Fruit fly (Drosophila melanogaster): ENCODE data around the gene Pde1c.

Pde1c gene

dm6 chr2L:11808702-11809583 lies 119.4 kb downstream of the Pde1c start, which contains the start of gene crol (continued):
- TF ChIP-seq CG15601 (tag; optimal IDR thresholded peaks at IDR 0.05) (peak; percentile 32), Mad (GFP tag; optimal IDR thresholded peaks at IDR 0.05) (no peak), CG17568 (GFP tag; optimal IDR thresholded peaks at IDR 0.05) (no peak), prd (optimal IDR thresholded peaks at IDR 0.05) (no peak), prd (GFP tag; IDR thresholded peaks at IDR 0.05) (peak; percentile 23; the same call in 1 of the 3 replicates), Side (GFP tag; optimal IDR thresholded peaks at IDR 0.05) (no peak), CG7987 (GFP tag; optimal IDR thresholded peaks at IDR 0.05) (peak; percentile 24), bsh (GFP tag; optimal IDR thresholded peaks at IDR 0.05) (peak in 1 of 2 experiments; percentile 17), Nf-YB (GFP tag; optimal IDR thresholded peaks at IDR 0.05) (peak; percentile 36), twi (tag; optimal IDR thresholded peaks at IDR 0.05) (no peak), CG7372 (GFP tag; IDR thresholded peaks at IDR 0.05) (no peak), CG2120 (GFP tag; optimal IDR thresholded peaks at IDR 0.05) (peak; percentile 40), schlank (tag; optimal IDR thresholded peaks at IDR 0.05) (no peak), sqz (GFP tag; optimal IDR thresholded peaks at IDR 0.05) (peak; percentile 14), eve (GFP tag; optimal IDR thresholded peaks at IDR 0.05) (no peak), CG9797 (GFP tag; optimal IDR thresholded peaks at IDR 0.05) (peak; percentile 87), CG13424 (tag; optimal IDR thresholded peaks at IDR 0.05) (peak; percentile 43), CG2712 (tag; optimal IDR thresholded peaks at IDR 0.05) (peak; percentile 51), CG16779 (GFP tag; IDR thresholded peaks at IDR 0.05) (no peak), bab2 (GFP tag; optimal IDR thresholded peaks at IDR 0.05) (no peak), CG33213 (GFP tag; optimal IDR thresholded peaks at IDR 0.05) (peak; percentile 31), sens (GFP tag) (peak; percentile 73), Fer1 (GFP tag; optimal IDR thresholded peaks at IDR 0.05) (no peak), CG1792 (GFP tag; optimal IDR thresholded peaks at IDR 0.05) (no peak), zen (tag; optimal IDR thresholded peaks at IDR 0.05) (no peak), tap (tag; optimal IDR thresholded peaks at IDR 0.05) (peak; percentile 30), sna (GFP tag; IDR thresholded peaks at IDR 0.05; ENCODE audit: partially characterized antibody) (peak; percentile 80), sob (GFP tag; IDR thresholded peaks at IDR 0.05) (peak; percentile 52), CG10366 (GFP tag; IDR thresholded peaks at IDR 0.05) (0 out of 2 replicates have a peak, but pooled peaks have one; percentile 13), Opbp (GFP tag; IDR thresholded peaks at IDR 0.05; ENCODE audit: partially characterized antibody) (peak; percentile 91), CG6272 (GFP tag; IDR thresholded peaks at IDR 0.05) (no peak), cg (GFP tag; optimal IDR thresholded peaks at IDR 0.05) (peak; percentile 92), kah (GFP tag; optimal IDR thresholded peaks at IDR 0.05) (no peak), nmo (GFP tag; optimal IDR thresholded peaks at IDR 0.05) (peak; percentile 50), CG1647 (GFP tag; optimal IDR thresholded peaks at IDR 0.05) (no peak), hbn (GFP tag; IDR thresholded peaks at IDR 0.05; ENCODE audit: partially characterized antibody) (peak; percentile 84), gce (GFP tag; IDR thresholded peaks at IDR 0.05) (no peak), mirr (GFP tag; optimal IDR thresholded peaks at IDR 0.05) (peak; percentile 55), CG11456 (GFP tag; IDR thresholded peaks at IDR 0.05) (peak; percentile 33; the same call in 1 of the 3 replicates), Hand (GFP tag; optimal IDR thresholded peaks at IDR 0.05) (no peak), CG3163 (GFP tag; optimal IDR thresholded peaks at IDR 0.05) (no peak), tgo (GFP tag; IDR thresholded peaks at IDR 0.05) (no peak), rib (GFP tag; IDR thresholded peaks at IDR 0.05) (0 out of 2 replicates have a peak, but pooled peaks have one; percentile 46), CG15479 (GFP tag; optimal IDR thresholded peaks at IDR 0.05) (peak; percentile 62), CG13775 (GFP tag; optimal IDR thresholded peaks at IDR 0.05) (peak; percentile 15), kay (GFP tag; optimal IDR thresholded peaks at IDR 0.05) (no peak), chinmo (GFP tag; IDR thresholded peaks at IDR 0.05; ENCODE audit: partially characterized antibody) (peak; percentile 92), E2f1 (GFP tag; IDR thresholded peaks at IDR 0.05) (peak; percentile 81), BtbVII (GFP tag; optimal IDR thresholded peaks at IDR 0.05) (no peak)
